Worm (Caenorhabditis elegans) whole organism, L3 larva: Measurements from ENCODE around the gene T19H5.4.

Experiments
- ama-1 ChIP-seq: fragments of 150-350 bp; optimal IDR thresholded peaks from 2 replicates; lab custom pipeline; 2018
- egl-27 ChIP-seq: sonication (generic microtip); optimal IDR thresholded peaks from 4 replicates; lab custom pipeline; 2017; ENCODE audit warnings: missing biosample characterization, missing genetic modification reagents, missing genetic modification characterization
- elt-1 ChIP-seq: fragments of 150-350 bp; optimal IDR thresholded peaks from 2 replicates; lab custom pipeline; 2014; ENCODE audit warnings: missing biosample characterization, missing genetic modification characterization
- elt-2 ChIP-seq: sonication (generic microtip); optimal IDR thresholded peaks from 2 replicates; lab custom pipeline; 2016; ENCODE audit warnings: missing genetic modification reagents, mild to moderate bottlenecking, missing genetic modification characterization, missing compliant biosample characterization
- elt-3 ChIP-seq, 3 experiments: fragments of 150-350 bp in 1 of 3; sonication (generic microtip) in 2 of 3; optimal IDR thresholded peaks; 2 replicates in 2 of 3; 4 replicates in 1 of 3; lab custom pipeline; 2014 to 2017; ENCODE audit warnings: missing biosample characterization in 3 of 3, missing genetic modification characterization in 3 of 3
- lin-39 ChIP-seq: fragments of 150-350 bp; optimal IDR thresholded peaks from 2 replicates; lab custom pipeline; 2018; ENCODE audit warnings: missing biosample characterization, missing genetic modification reagents, missing genetic modification characterization
- nhr-237 ChIP-seq: fragments of 150-350 bp; optimal IDR thresholded peaks from 2 replicates; lab custom pipeline; 2014; ENCODE audit warnings: missing biosample characterization, missing genetic modification characterization
- nhr-67 ChIP-seq: fragments of 150-350 bp; optimal IDR thresholded peaks from 2 replicates; lab custom pipeline; 2014; ENCODE audit warnings: missing biosample characterization, missing genetic modification characterization
- nhr-77 ChIP-seq: fragments of 150-350 bp; optimal IDR thresholded peaks from 2 replicates; lab custom pipeline; 2014; ENCODE audit warnings: missing biosample characterization, missing genetic modification characterization
- pha-4 ChIP-seq: fragments of 150-350 bp; optimal IDR thresholded peaks from 2 replicates; lab custom pipeline; 2014; ENCODE audit warnings: missing biosample characterization, missing genetic modification reagents, missing genetic modification characterization
- unc-39 ChIP-seq: sonication (generic microtip); optimal IDR thresholded peaks from 4 replicates; lab custom pipeline; 2017; ENCODE audit warnings: missing biosample characterization, missing genetic modification characterization
- zag-1 ChIP-seq: fragments of 150-350 bp; optimal IDR thresholded peaks from 2 replicates; lab custom pipeline; 2014; ENCODE audit warnings: missing biosample characterization, missing genetic modification characterization
- ztf-11 ChIP-seq: fragments of 150-350 bp; optimal IDR thresholded peaks from 2 replicates; lab custom pipeline; 2014; ENCODE audit warnings: missing biosample characterization, missing genetic modification characterization

- TF ChIP-seq zag-1 (tag; lab: Kevin White, UChicago) (no peak), lin-39 (tag; lab: Kevin White, UChicago) (no peak), elt-1 (tag; lab: Kevin White, UChicago) (no peak), nhr-237 (tag; lab: Kevin White, UChicago) (no peak), nhr-77 (no peak), elt-3 (tag; optimal IDR thresholded peaks at IDR 0.05; lab: Kevin White, UChicago) (no peak), ama-1 (no peak), nhr-67 (tag; lab: Kevin White, UChicago) (no peak), ztf-11 (tag; lab: Kevin White, UChicago) (no peak), unc-39 (tag; lab: Kevin White, UChicago) (no peak), pha-4 (tag; lab: Kevin White, UChicago) (no peak), elt-2 (tag; lab: Kevin White, UChicago) (no peak), egl-27 (no peak)
Observed at ce11 chrII:9443522-9443921, 43.7 kb downstream of the T19H5.4 start, which contains the start of gene chil-15.
